Worm (Caenorhabditis elegans): ENCODE results near the gene nspc-17.
A peak's percentile ranks its signal among the peaks of the same experiment; 100 is the strongest.

DNA sequence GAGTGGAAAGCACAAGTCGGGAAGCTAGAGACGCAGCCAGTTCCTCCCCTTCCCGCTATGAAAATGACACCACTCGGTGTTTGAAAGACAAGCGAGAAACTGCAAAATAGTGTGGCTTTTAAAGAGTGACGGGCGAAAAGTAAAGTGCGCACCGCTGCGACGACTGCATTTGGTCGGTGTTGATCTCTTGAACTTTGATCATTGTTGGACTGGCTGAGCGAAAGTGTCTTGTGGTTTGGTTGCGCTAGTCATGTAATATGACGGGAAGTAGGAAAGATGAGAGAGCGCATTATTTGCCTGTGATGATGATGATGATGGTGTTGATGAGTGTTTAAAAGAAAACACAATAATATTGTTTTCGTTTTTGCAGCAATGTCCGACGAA is 35.3 kb upstream of the nspc-17 start:
- TF ChIP-seq him-1 (tag; optimal IDR thresholded peaks at IDR 0.05), result peak; percentile 61
- TF ChIP-seq W03F9.2 (tag; optimal IDR thresholded peaks at IDR 0.05), result peak; percentile 78
- no peak for TF ChIP-seq dao-5 (tag; optimal IDR thresholded peaks at IDR 0.05)

All from whole organism, L4/young adult.